Fruit fly (Drosophila melanogaster) whole organism, embryonic: ENCODE data around the gene Srp9.
A peak's percentile ranks its signal among the peaks of the same experiment; 100 is the strongest.

Experiments used
- B-H1 ChIP-seq: fragments of 200-800 bp; sonication (Bioruptor generic); IDR thresholded peaks from 3 replicates; pipeline ENCODE4 v1.3.6; 2022; ENCODE audit warnings: missing biosample characterization, missing genetic modification characterization
- BEAF-32 ChIP-seq: fragments of 200-800 bp; sonication (Bioruptor generic); optimal IDR thresholded peaks from 3 replicates; lab custom pipeline; 2017; ENCODE audit warnings: missing biosample characterization, missing genetic modification characterization, mild to moderate bottlenecking, moderate library complexity, missing genetic modification reagents
- Blimp-1 ChIP-seq: fragments of 200-800 bp; sonication (Bioruptor generic); optimal IDR thresholded peaks from 3 replicates; lab custom pipeline; 2018; ENCODE audit warnings: missing biosample characterization, missing genetic modification characterization, mild to moderate bottlenecking, moderate library complexity, missing genetic modification reagents
- CG10209 ChIP-seq: fragments of 200-800 bp; sonication (Bioruptor generic); optimal IDR thresholded peaks from 3 replicates; lab custom pipeline; 2017; ENCODE audit warnings: missing biosample characterization, mild to moderate bottlenecking, missing genetic modification characterization, missing genetic modification reagents
- CG10959 ChIP-seq: fragments of 200-800 bp; sonication (Bioruptor generic); IDR thresholded peaks from 2 replicates; pipeline ENCODE4 v1.3.6; 2022; ENCODE audit warnings: missing biosample characterization, missing genetic modification characterization
- CG11085 ChIP-seq: fragments of 200-800 bp; sonication (Bioruptor generic); IDR thresholded peaks from 2 replicates; pipeline ENCODE4 v1.3.6; 2022; ENCODE audit warnings: missing biosample characterization, missing genetic modification characterization
- CG14667 ChIP-seq: fragments of 200-800 bp; sonication (Bioruptor generic); IDR thresholded peaks from 2 replicates; pipeline ENCODE4 v1.3.6; 2022; ENCODE audit warnings: missing biosample characterization, missing genetic modification characterization
- CG1602 ChIP-seq: fragments of 200-800 bp; sonication (Bioruptor generic); optimal IDR thresholded peaks from 3 replicates; lab custom pipeline; 2016; ENCODE audit warnings: missing biosample characterization, missing genetic modification characterization
- CG16779 ChIP-seq: fragments of 200-800 bp; sonication (Bioruptor generic); IDR thresholded peaks from 2 replicates; pipeline ENCODE4 v1.3.6; 2022; ENCODE audit warnings: missing biosample characterization, missing genetic modification characterization
- CG18011 ChIP-seq: fragments of 200-800 bp; sonication (Bioruptor generic); optimal IDR thresholded peaks from 2 replicates; lab custom pipeline; 2017; ENCODE audit warnings: missing biosample characterization, missing genetic modification characterization, mild to moderate bottlenecking, moderate library complexity, missing genotype
- CG2712 ChIP-seq: fragments of 200-800 bp; optimal IDR thresholded peaks from 3 replicates; lab custom pipeline; 2019; ENCODE audit warnings: missing biosample characterization, mild to moderate bottlenecking, missing genetic modification characterization, moderate library complexity
- CG2889 ChIP-seq: fragments of 200-800 bp; sonication (Bioruptor generic); IDR thresholded peaks from 3 replicates; pipeline ENCODE4 v1.3.6; 2022; ENCODE audit warnings: missing biosample characterization, missing genetic modification characterization
- CG31388 ChIP-seq: fragments of 200-800 bp; sonication (Bioruptor generic); optimal IDR thresholded peaks from 2 replicates; lab custom pipeline; 2016; ENCODE audit warnings: missing biosample characterization, missing genetic modification characterization
- CG3163 ChIP-seq: fragments of 200-800 bp; sonication (Bioruptor generic); optimal IDR thresholded peaks from 3 replicates; lab custom pipeline; 2016; ENCODE audit warnings: missing biosample characterization, missing genetic modification characterization
- CG42726 ChIP-seq: fragments of 200-800 bp; sonication (Bioruptor generic); IDR thresholded peaks from 2 replicates; pipeline ENCODE4 v1.3.6; 2022; ENCODE audit warnings: missing biosample characterization, missing genetic modification characterization; ENCODE audit not compliant: partially characterized antibody
- CG6683 ChIP-seq: fragments of 200-800 bp; sonication (Bioruptor generic); optimal IDR thresholded peaks from 2 replicates; lab custom pipeline; 2017; ENCODE audit warnings: missing biosample characterization, mild to moderate bottlenecking, missing genetic modification characterization, missing genetic modification reagents
- CG6765 ChIP-seq: fragments of 200-800 bp; sonication (Bioruptor generic); optimal IDR thresholded peaks from 3 replicates; lab custom pipeline; 2017; ENCODE audit warnings: missing biosample characterization, mild to moderate bottlenecking, missing genetic modification characterization
- CG8924 ChIP-seq: fragments of 200-800 bp; optimal IDR thresholded peaks from 3 replicates; lab custom pipeline; 2019; ENCODE audit warnings: missing biosample characterization, mild to moderate bottlenecking, missing genetic modification characterization, moderate library complexity
- CG8944 ChIP-seq: fragments of 200-800 bp; sonication (Bioruptor generic); optimal IDR thresholded peaks from 3 replicates; lab custom pipeline; 2016; ENCODE audit warnings: missing biosample characterization, missing genetic modification characterization
- CG9727 ChIP-seq: fragments of 200-800 bp; sonication (Bioruptor generic); optimal IDR thresholded peaks from 3 replicates; lab custom pipeline; 2017; ENCODE audit warnings: missing biosample characterization, mild to moderate bottlenecking, missing genetic modification characterization
- Dip2 ChIP-seq: fragments of 200-800 bp; sonication (Bioruptor generic); IDR thresholded peaks from 2 replicates; pipeline ENCODE4 v1.3.6; 2022; ENCODE audit warnings: missing biosample characterization, missing genetic modification characterization
- Ets97D ChIP-seq: fragments of 200-800 bp; sonication (Bioruptor generic); optimal IDR thresholded peaks from 3 replicates; lab custom pipeline; 2016; ENCODE audit warnings: missing biosample characterization, missing genetic modification characterization
- MTF-1 ChIP-seq: fragments of 200-800 bp; sonication (Bioruptor generic); optimal IDR thresholded peaks from 2 replicates; lab custom pipeline; 2018; ENCODE audit warnings: missing biosample characterization, mild to moderate bottlenecking, missing genetic modification characterization, borderline replicate concordance
- NC2α ChIP-seq: fragments of 200-800 bp; sonication (Bioruptor generic); optimal IDR thresholded peaks from 2 replicates; lab custom pipeline; 2016; ENCODE audit warnings: missing biosample characterization, missing genetic modification characterization
- Neu2 ChIP-seq: fragments of 200-800 bp; sonication (Bioruptor generic); optimal IDR thresholded peaks from 3 replicates; lab custom pipeline; 2016; ENCODE audit warnings: missing biosample characterization, missing genetic modification characterization, borderline replicate concordance
- NfI ChIP-seq: fragments of 200-800 bp; sonication (Bioruptor generic); optimal IDR thresholded peaks from 3 replicates; lab custom pipeline; 2018; ENCODE audit warnings: missing biosample characterization, mild to moderate bottlenecking, missing genetic modification characterization, moderate library complexity
- PHDP ChIP-seq: fragments of 200-800 bp; sonication (Bioruptor generic); optimal IDR thresholded peaks from 3 replicates; lab custom pipeline; 2018; ENCODE audit warnings: missing biosample characterization, mild to moderate bottlenecking, missing genetic modification characterization, moderate library complexity
- Sox102F ChIP-seq: fragments of 200-800 bp; sonication (Bioruptor generic); optimal IDR thresholded peaks from 2 replicates; lab custom pipeline; 2018; ENCODE audit warnings: missing biosample characterization, mild to moderate bottlenecking, missing genetic modification characterization, moderate library complexity
- Sry-δ ChIP-seq: fragments of 200-800 bp; sonication (Bioruptor generic); optimal IDR thresholded peaks from 2 replicates; lab custom pipeline; 2016; ENCODE audit warnings: missing biosample characterization, missing genetic modification characterization
- bcd ChIP-seq: fragments of 200-800 bp; sonication (Bioruptor generic); optimal IDR thresholded peaks from 2 replicates; lab custom pipeline; 2017; ENCODE audit warnings: missing biosample characterization, mild to moderate bottlenecking, missing genetic modification characterization
- crp ChIP-seq, 2 experiments: fragments of 200-800 bp; sonication (Bioruptor generic); optimal IDR thresholded peaks; 2 replicates in 1 of 2; 3 replicates in 1 of 2; lab custom pipeline; 2017; ENCODE audit warnings: missing biosample characterization in 2 of 2, missing genetic modification characterization in 2 of 2, mild to moderate bottlenecking in 1 of 2, moderate library complexity in 1 of 2
- dmrt11E ChIP-seq: fragments of 200-800 bp; sonication (Bioruptor generic); optimal IDR thresholded peaks from 3 replicates; lab custom pipeline; 2018; ENCODE audit warnings: missing biosample characterization, mild to moderate bottlenecking, missing genetic modification characterization, moderate library complexity
- dmrt99B ChIP-seq: fragments of 200-800 bp; sonication (Bioruptor generic); optimal IDR thresholded peaks from 2 replicates; lab custom pipeline; 2018; ENCODE audit warnings: missing biosample characterization, mild to moderate bottlenecking, missing genetic modification characterization, moderate library complexity
- gsb ChIP-seq: fragments of 200-800 bp; sonication (Bioruptor generic); IDR thresholded peaks from 2 replicates; pipeline ENCODE4 v1.3.6; 2022; ENCODE audit warnings: missing biosample characterization, missing genetic modification characterization
- hbn ChIP-seq: fragments of 200-800 bp; sonication (Bioruptor generic); IDR thresholded peaks from 2 replicates; pipeline ENCODE4 v1.3.6; 2022; ENCODE audit warnings: missing biosample characterization, missing genetic modification characterization; ENCODE audit not compliant: partially characterized antibody
- hth ChIP-seq: fragments of >200 bp; optimal IDR thresholded peaks from 2 replicates; lab custom pipeline; 2017; ENCODE audit warnings: inconsistent platforms
- lbe ChIP-seq: fragments of 200-800 bp; sonication (Bioruptor generic); optimal IDR thresholded peaks from 2 replicates; lab custom pipeline; 2016; ENCODE audit warnings: missing biosample characterization, mild to moderate bottlenecking, missing genetic modification characterization
- nerfin-1 ChIP-seq: fragments of 200-800 bp; sonication (Bioruptor generic); optimal IDR thresholded peaks from 3 replicates; lab custom pipeline; 2019; ENCODE audit warnings: missing biosample characterization, mild to moderate bottlenecking, missing genetic modification characterization, moderate library complexity
- odd ChIP-seq: fragments of 200-800 bp; sonication (Bioruptor generic); optimal IDR thresholded peaks from 2 replicates; lab custom pipeline; 2017; ENCODE audit warnings: missing biosample characterization, mild to moderate bottlenecking, missing genetic modification characterization
- pum ChIP-seq: fragments of 200-800 bp; sonication (Bioruptor generic); optimal IDR thresholded peaks from 2 replicates; lab custom pipeline; 2016; ENCODE audit warnings: missing biosample characterization, missing genetic modification characterization
- sd ChIP-seq: fragments of 200-800 bp; sonication (Bioruptor generic); optimal IDR thresholded peaks from 3 replicates; lab custom pipeline; 2018; ENCODE audit warnings: missing biosample characterization, mild to moderate bottlenecking, missing genetic modification characterization, moderate library complexity
- sim ChIP-seq: fragments of 200-800 bp; sonication (Bioruptor generic); IDR thresholded peaks from 2 replicates; pipeline ENCODE4 v1.3.6; 2022; ENCODE audit warnings: missing biosample characterization, missing genetic modification characterization
- stc ChIP-seq: fragments of 200-800 bp; sonication (Bioruptor generic); IDR thresholded peaks from 2 replicates; pipeline ENCODE4 v1.3.6; 2022; ENCODE audit warnings: missing biosample characterization, missing genetic modification characterization
- tll ChIP-seq, 2 experiments: fragments of 200-800 bp in 1 of 2; fragments of >200 bp in 1 of 2; sonication (Bioruptor generic) in 1 of 2; optimal IDR thresholded peaks; 2 replicates each; lab custom pipeline; 2017 to 2019; ENCODE audit warnings: missing biosample characterization in 2 of 2, missing genetic modification characterization in 2 of 2, mild to moderate bottlenecking in 1 of 2, moderate library complexity in 1 of 2
- tup ChIP-seq: fragments of 200-800 bp; sonication (Bioruptor generic); optimal IDR thresholded peaks from 2 replicates; lab custom pipeline; 2016; ENCODE audit warnings: missing biosample characterization, mild to moderate bottlenecking, missing genetic modification characterization, moderate library complexity
- tx ChIP-seq: fragments of 200-800 bp; sonication (Bioruptor generic); optimal IDR thresholded peaks from 2 replicates; lab custom pipeline; 2016; ENCODE audit warnings: missing biosample characterization, missing genetic modification characterization
- usp ChIP-seq: fragments of >200 bp; optimal IDR thresholded peaks from 2 replicates; lab custom pipeline; 2017; ENCODE audit warnings: missing biosample characterization, missing genetic modification characterization
- zen2 ChIP-seq: fragments of 200-800 bp; sonication (Bioruptor generic); IDR thresholded peaks from 3 replicates; pipeline ENCODE4 v1.3.6; 2022; ENCODE audit warnings: missing biosample characterization, missing genetic modification characterization; ENCODE audit not compliant: partially characterized antibody

Srp9 gene

dm6 chr3L:7960707-7961695 is 24.8 kb downstream of the Srp9 start (continued):
- peak; percentile 45 for TF ChIP-seq CG9727
- peak; percentile 20 for TF ChIP-seq odd (GFP tag; lab: Kevin White, UChicago)
- no peak for TF ChIP-seq CG2712
- no peak for TF ChIP-seq zen2 (GFP tag; lab: Robert Waterston, UW)
- TF ChIP-seq Neu2 (GFP tag; lab: Kevin White, UChicago), result no peak
- no peak for TF ChIP-seq hbn
- TF ChIP-seq stc (GFP tag; lab: Robert Waterston, UW), result no peak
- peak; percentile 5 for TF ChIP-seq CG8924 (tag; lab: Kevin White, UChicago)
- TF ChIP-seq CG6765, result no peak
- TF ChIP-seq CG1602 (GFP tag; lab: Kevin White, UChicago), result no peak
- TF ChIP-seq Blimp-1, result peak; percentile 30
- no peak for TF ChIP-seq tup (GFP tag; lab: Kevin White, UChicago)
- TF ChIP-seq CG10959, result no peak
- no peak for TF ChIP-seq CG2889 (GFP tag; lab: Robert Waterston, UW)
- TF ChIP-seq lbe (GFP tag; lab: Kevin White, UChicago), result peak; percentile 25
- no peak for TF ChIP-seq hth (lab: Kevin White, UChicago)
- TF ChIP-seq sim (GFP tag; lab: Robert Waterston, UW), result 0 out of 2 replicates have a peak, but pooled peaks have one; percentile 45
- peak; percentile 32 for TF ChIP-seq CG10209 (GFP tag; lab: Kevin White, UChicago)
- no peak for TF ChIP-seq gsb (GFP tag; lab: Robert Waterston, UW)
- TF ChIP-seq MTF-1 (GFP tag; lab: Kevin White, UChicago), result peak; percentile 18
- TF ChIP-seq Ets97D (GFP tag; lab: Kevin White, UChicago), result no peak
- TF ChIP-seq CG16779 (GFP tag; lab: Robert Waterston, UW), result no peak
- TF ChIP-seq nerfin-1, result no peak
- no peak for TF ChIP-seq CG14667 (GFP tag; lab: Robert Waterston, UW)
- TF ChIP-seq PHDP (tag; lab: Kevin White, UChicago), result peak; percentile 46
- TF ChIP-seq pum (GFP tag; lab: Kevin White, UChicago), result no peak
- no peak for TF ChIP-seq NC2α (GFP tag; lab: Kevin White, UChicago)
- no peak for TF ChIP-seq Sry-δ
- TF ChIP-seq tll (GFP tag; optimal IDR thresholded peaks at IDR 0.05; lab: Kevin White, UChicago), result no peak
- no peak for TF ChIP-seq CG3163 (GFP tag; lab: Kevin White, UChicago)
- no peak for TF ChIP-seq CG11085 (GFP tag; lab: Robert Waterston, UW)
- TF ChIP-seq CG8944 (GFP tag; lab: Kevin White, UChicago), result no peak
- no peak for TF ChIP-seq B-H1
- TF ChIP-seq CG42726 (GFP tag; lab: Robert Waterston, UW), result no peak
- no peak for TF ChIP-seq BEAF-32 (GFP tag; lab: Kevin White, UChicago)
- no peak for TF ChIP-seq crp (GFP tag; optimal IDR thresholded peaks at IDR 0.05; lab: Kevin White, UChicago)
- no peak for TF ChIP-seq Sox102F (GFP tag; lab: Kevin White, UChicago)
- no peak for TF ChIP-seq Dip2 (GFP tag; lab: Robert Waterston, UW)
- TF ChIP-seq CG31388 (GFP tag; lab: Kevin White, UChicago), result no peak
- TF ChIP-seq dmrt11E, result peak; percentile 36
- no peak for TF ChIP-seq CG6683 (GFP tag; lab: Kevin White, UChicago)
- TF ChIP-seq sd (tag; lab: Kevin White, UChicago), result peak; percentile 57
- no peak for TF ChIP-seq tx (GFP tag; lab: Kevin White, UChicago)
- peak; percentile 11 for TF ChIP-seq bcd
- no peak for TF ChIP-seq CG18011
- no peak for TF ChIP-seq dmrt99B (tag; lab: Kevin White, UChicago)
- no peak for TF ChIP-seq usp
- no peak for TF ChIP-seq NfI (GFP tag; lab: Kevin White, UChicago)
